Worm (Caenorhabditis elegans) whole organism, L2 larva: ENCODE results near the gene C34E10.10.

Experiments used
- C34F6.9 ChIP-seq: fragments of 150-350 bp; optimal IDR thresholded peaks from 2 replicates; lab custom pipeline; 2014; ENCODE audit warnings: missing biosample characterization, missing genetic modification characterization
- F13H6.1 ChIP-seq: sonication (generic microtip); optimal IDR thresholded peaks from 2 replicates; lab custom pipeline; 2016; ENCODE audit warnings: missing genetic modification characterization, missing compliant biosample characterization
- R02D3.7 ChIP-seq: fragments of 150-350 bp; optimal IDR thresholded peaks from 2 replicates; lab custom pipeline; 2014; ENCODE audit warnings: missing biosample characterization, missing genetic modification characterization
- Y55F3AM.14 ChIP-seq: fragments of 200-800 bp; sonication (Bioruptor generic); optimal IDR thresholded peaks from 2 replicates; lab custom pipeline; 2018; ENCODE audit warnings: mild to moderate bottlenecking, missing genetic modification characterization, missing compliant biosample characterization
- ZK546.5 ChIP-seq: sonication (generic microtip); optimal IDR thresholded peaks from 2 replicates; lab custom pipeline; 2017; ENCODE audit warnings: missing biosample characterization, missing genetic modification characterization
- aly-2 ChIP-seq: fragments of 150-350 bp; optimal IDR thresholded peaks from 2 replicates; lab custom pipeline; 2014; ENCODE audit warnings: missing biosample characterization, missing genetic modification characterization
- ama-1 ChIP-seq: fragments of 150-350 bp; optimal IDR thresholded peaks from 2 replicates; lab custom pipeline; 2018; ENCODE audit warnings: inconsistent platforms
- blmp-1 ChIP-seq: sonication (generic microtip); optimal IDR thresholded peaks from 2 replicates; lab custom pipeline; 2017; ENCODE audit warnings: missing genetic modification characterization, mild to moderate bottlenecking, missing compliant biosample characterization, antibody characterized with exemption, moderate library complexity; ENCODE audit not compliant: insufficient read depth
- ceh-82 ChIP-seq: fragments of 150-350 bp; optimal IDR thresholded peaks from 2 replicates; lab custom pipeline; 2014; ENCODE audit warnings: missing biosample characterization, missing genetic modification characterization
- crh-2 ChIP-seq: sonication (generic microtip); optimal IDR thresholded peaks from 2 replicates; lab custom pipeline; 2017; ENCODE audit warnings: missing biosample characterization, missing genetic modification characterization
- dmd-4 ChIP-seq: sonication (generic microtip); optimal IDR thresholded peaks from 2 replicates; lab custom pipeline; 2017; ENCODE audit warnings: missing biosample characterization, missing genetic modification characterization
- egl-27 ChIP-seq: sonication (generic microtip); optimal IDR thresholded peaks from 3 replicates; lab custom pipeline; 2017; ENCODE audit warnings: missing biosample characterization, missing genetic modification reagents, missing genetic modification characterization
- elt-3 ChIP-seq: sonication (generic microtip); optimal IDR thresholded peaks from 2 replicates; lab custom pipeline; 2017; ENCODE audit warnings: missing biosample characterization, missing genetic modification characterization
- fos-1 ChIP-seq: fragments of 150-350 bp; optimal IDR thresholded peaks from 2 replicates; lab custom pipeline; 2014; ENCODE audit warnings: missing biosample characterization, missing genetic modification characterization
- gmeb-1 ChIP-seq: fragments of 150-350 bp; optimal IDR thresholded peaks from 2 replicates; lab custom pipeline; 2014; ENCODE audit warnings: missing biosample characterization, missing genetic modification characterization
- lin-39 ChIP-seq: fragments of 150-350 bp; optimal IDR thresholded peaks from 2 replicates; lab custom pipeline; 2014; ENCODE audit warnings: missing biosample characterization, missing genetic modification reagents, missing genetic modification characterization
- lsy-2 ChIP-seq, 2 experiments: fragments of 150-350 bp in 1 of 2; sonication (generic microtip) in 1 of 2; optimal IDR thresholded peaks; 2 replicates each; lab custom pipeline; 2014 to 2017; ENCODE audit warnings: missing biosample characterization in 2 of 2, missing genetic modification characterization in 2 of 2
- mbf-1 ChIP-seq: sonication (generic microtip); optimal IDR thresholded peaks from 2 replicates; lab custom pipeline; 2017; ENCODE audit warnings: missing biosample characterization, missing genetic modification characterization
- mdl-1 ChIP-seq, 2 experiments: fragments of 150-350 bp in 1 of 2; sonication (generic microtip) in 1 of 2; optimal IDR thresholded peaks; 2 replicates each; lab custom pipeline; 2017; ENCODE audit warnings: missing biosample characterization in 2 of 2, missing genetic modification characterization in 2 of 2
- nhr-10 ChIP-seq: sonication (generic microtip); optimal IDR thresholded peaks from 2 replicates; lab custom pipeline; 2017; ENCODE audit warnings: missing biosample characterization, missing genetic modification characterization
- nhr-129 ChIP-seq: fragments of 150-350 bp; optimal IDR thresholded peaks from 2 replicates; lab custom pipeline; 2014; ENCODE audit warnings: missing biosample characterization, missing genetic modification characterization
- nhr-23 ChIP-seq: fragments of 150-350 bp; optimal IDR thresholded peaks from 2 replicates; lab custom pipeline; 2014; ENCODE audit warnings: missing biosample characterization, missing genetic modification reagents, missing genetic modification characterization
- nhr-237 ChIP-seq: fragments of 150-350 bp; optimal IDR thresholded peaks from 2 replicates; lab custom pipeline; 2014; ENCODE audit warnings: missing biosample characterization, missing genetic modification characterization
- nhr-25 ChIP-seq: fragments of 150-350 bp; sonication (generic microtip); optimal IDR thresholded peaks from 3 replicates; lab custom pipeline; 2014; ENCODE audit warnings: missing biosample characterization, missing genetic modification characterization
- nhr-6 ChIP-seq: fragments of 150-350 bp; optimal IDR thresholded peaks from 2 replicates; lab custom pipeline; 2014; ENCODE audit warnings: missing biosample characterization, missing genetic modification characterization
- nhr-77 ChIP-seq: fragments of 150-350 bp; optimal IDR thresholded peaks from 2 replicates; lab custom pipeline; 2014; ENCODE audit warnings: missing biosample characterization, missing genetic modification characterization
- sem-4 ChIP-seq: fragments of 150-350 bp; optimal IDR thresholded peaks from 2 replicates; lab custom pipeline; 2014; ENCODE audit warnings: missing biosample characterization, missing genetic modification reagents, missing genetic modification characterization
- skn-1 ChIP-seq: sonication (generic microtip); optimal IDR thresholded peaks from 2 replicates; lab custom pipeline; 2017; ENCODE audit warnings: missing biosample characterization, missing genetic modification characterization
- sma-3 ChIP-seq: sonication (generic microtip); optimal IDR thresholded peaks from 2 replicates; lab custom pipeline; 2016; ENCODE audit warnings: missing genetic modification reagents, missing genetic modification characterization, missing compliant biosample characterization
- sma-9 ChIP-seq, 2 experiments: fragments of 150-350 bp in 1 of 2; sonication (generic microtip) in 1 of 2; optimal IDR thresholded peaks; 2 replicates each; lab custom pipeline; 2014 to 2016; ENCODE audit warnings: missing genetic modification characterization in 2 of 2, mild to moderate bottlenecking in 1 of 2, missing biosample characterization in 1 of 2, missing compliant biosample characterization in 1 of 2, missing genetic modification reagents in 1 of 2, moderate library complexity in 1 of 2
- snpc-4 ChIP-seq: fragments of 150-350 bp; optimal IDR thresholded peaks from 2 replicates; lab custom pipeline; 2014; ENCODE audit warnings: missing biosample characterization, missing genetic modification characterization
- unc-55 ChIP-seq: fragments of 150-350 bp; sonication (generic microtip); optimal IDR thresholded peaks from 3 replicates; lab custom pipeline; 2014; ENCODE audit warnings: missing biosample characterization, missing genetic modification reagents, missing genetic modification characterization
- zag-1 ChIP-seq: fragments of 150-350 bp; optimal IDR thresholded peaks from 2 replicates; lab custom pipeline; 2014; ENCODE audit warnings: missing biosample characterization, missing genetic modification characterization
- ztf-1 ChIP-seq: fragments of 200-800 bp; sonication (Bioruptor generic); conservative IDR thresholded peaks from 2 replicates; pipeline ENCODE4 v1.3.6; 2022; ENCODE audit warnings: missing genetic modification characterization, missing compliant biosample characterization
- ztf-11 ChIP-seq: sonication (generic microtip); optimal IDR thresholded peaks from 2 replicates; lab custom pipeline; 2017; ENCODE audit warnings: missing biosample characterization, missing genetic modification characterization
- ztf-4 ChIP-seq: fragments of 150-350 bp; optimal IDR thresholded peaks from 2 replicates; lab custom pipeline; 2014; ENCODE audit warnings: missing biosample characterization, missing genetic modification characterization

C34E10.10 gene

ce11 chrIII:5200349-5200748 lies 27.3 kb downstream of the C34E10.10 start:
- peak; percentile 43 for TF ChIP-seq nhr-25
- peak; percentile 49 for TF ChIP-seq sma-9 (GFP tag; optimal IDR thresholded peaks at IDR 0.05; lab: Kevin White, UChicago)
- no peak for TF ChIP-seq sma-9 (tag; optimal IDR thresholded peaks at IDR 0.05; lab: Kevin White, UChicago)
- TF ChIP-seq Y55F3AM.14, result no peak
- peak; percentile 32 for TF ChIP-seq gmeb-1 (tag; lab: Kevin White, UChicago)
- peak; percentile 24 for TF ChIP-seq crh-2 (tag; lab: Kevin White, UChicago)
- TF ChIP-seq fos-1 (tag; lab: Kevin White, UChicago), result peak; percentile 60
- no peak for TF ChIP-seq nhr-10 (tag; lab: Kevin White, UChicago)
- TF ChIP-seq snpc-4, result no peak
- TF ChIP-seq nhr-129 (tag; lab: Kevin White, UChicago), result peak; percentile 91
- peak; percentile 14 for TF ChIP-seq blmp-1 (tag; lab: Kevin White, UChicago)
- TF ChIP-seq nhr-6 (tag; lab: Kevin White, UChicago), result no peak
- no peak for TF ChIP-seq skn-1 (tag; lab: Kevin White, UChicago)

DNA sequence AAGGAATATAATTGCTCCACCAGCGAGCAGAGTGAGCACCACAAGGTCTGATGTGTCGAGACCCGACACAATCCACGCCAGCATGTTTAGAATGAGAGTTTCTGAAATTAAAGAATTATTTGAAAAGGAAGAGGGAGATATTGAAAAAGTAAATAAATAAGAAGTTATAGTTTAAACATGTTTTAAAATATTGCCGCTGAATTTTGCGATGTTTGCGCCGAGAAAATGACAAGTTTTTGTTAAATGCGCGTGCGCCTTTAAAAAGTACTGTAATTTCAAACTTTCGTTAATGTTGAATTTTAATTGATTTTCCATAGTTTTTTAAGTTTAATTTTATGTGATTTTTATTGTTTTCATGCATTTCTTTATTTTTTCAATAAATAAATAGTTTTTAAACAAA lies 28.1 kb downstream of the C34E10.10 start, which contains the start of gene emb-8:
TSS of gene emb-8 (minus strand) at position 101 of the 400 bp plus-strand sequence.
- TF ChIP-seq crh-2 (tag; lab: Kevin White, UChicago) (no peak), mdl-1 (tag; optimal IDR thresholded peaks at IDR 0.05; lab: Kevin White, UChicago) (no peak), egl-27 (tag; lab: Kevin White, UChicago) (no peak), F13H6.1 (tag; lab: Kevin White, UChicago) (no peak), ama-1 (no peak), ZK546.5 (tag; lab: Kevin White, UChicago) (no peak), nhr-6 (tag; lab: Kevin White, UChicago) (no peak), sem-4 (tag; lab: Kevin White, UChicago) (no peak), blmp-1 (tag; lab: Kevin White, UChicago) (no peak), sma-9 (GFP tag; optimal IDR thresholded peaks at IDR 0.05; lab: Kevin White, UChicago) (no peak), sma-9 (tag; optimal IDR thresholded peaks at IDR 0.05; lab: Kevin White, UChicago) (no peak), ceh-82 (tag; lab: Kevin White, UChicago) (no peak), lin-39 (tag; lab: Kevin White, UChicago) (no peak), sma-3 (no peak), R02D3.7 (tag; lab: Kevin White, UChicago) (no peak), nhr-25 (no peak), zag-1 (tag; lab: Kevin White, UChicago) (no peak), ztf-4 (tag; lab: Kevin White, UChicago) (no peak)

- peak; percentile 66 for TF ChIP-seq ztf-4 (tag; lab: Kevin White, UChicago)
- TF ChIP-seq sem-4 (tag; lab: Kevin White, UChicago), result no peak
- peak; percentile 26 for TF ChIP-seq ama-1
- peak; percentile 2 for TF ChIP-seq sma-3
- no peak for TF ChIP-seq F13H6.1 (tag; lab: Kevin White, UChicago)
- TF ChIP-seq nhr-129 (tag; lab: Kevin White, UChicago), result peak; percentile 57
- TF ChIP-seq crh-2 (tag; lab: Kevin White, UChicago), result peak; percentile 11
- TF ChIP-seq, all 48 proteins: peak for 5
These were observed 31.2 kb downstream of the C34E10.10 start for ce11 chrIII:5196298-5197045.

- no peak for TF ChIP-seq nhr-77 (tag; lab: Kevin White, UChicago)
- peak; percentile 32 for TF ChIP-seq C34F6.9 (tag; lab: Kevin White, UChicago)
These were observed 32.0 kb downstream of the C34E10.10 start, which contains the start of gene moc-6 for ce11 chrIII:5195690-5196089. Gene moc-6, plus strand, starts transcription at chrIII:5195990.

- TF ChIP-seq unc-55 (GFP tag; lab: Kevin White, UChicago) (no peak), lsy-2 (tag; optimal IDR thresholded peaks at IDR 0.05; lab: Kevin White, UChicago) (no peak), elt-3 (tag; lab: Kevin White, UChicago) (no peak), aly-2 (no peak), ztf-11 (tag; lab: Kevin White, UChicago) (no peak), zag-1 (tag; lab: Kevin White, UChicago) (no peak), ZK546.5 (tag; lab: Kevin White, UChicago) (no peak), R02D3.7 (tag; lab: Kevin White, UChicago) (no peak), ceh-82 (tag; lab: Kevin White, UChicago) (no peak), nhr-77 (tag; lab: Kevin White, UChicago) (no peak), dmd-4 (tag; lab: Kevin White, UChicago) (no peak), nhr-6 (tag; lab: Kevin White, UChicago) (no peak), F13H6.1 (tag; lab: Kevin White, UChicago) (no peak), ztf-1 (GFP tag; lab: Robert Waterston, UW) (no peak), nhr-237 (tag; lab: Kevin White, UChicago) (no peak), mbf-1 (no peak), nhr-23 (tag; lab: Kevin White, UChicago) (no peak)
- TF ChIP-seq, all 48 proteins: peak for 0
These were observed 34.4 kb downstream of the C34E10.10 start for ce11 chrIII:5193266-5193665.
